Worm (Caenorhabditis elegans) whole organism, young adult: ENCODE data around the gene C32D5.8.

Source experiments
- B0035.1 ChIP-seq: sonication (generic microtip); optimal IDR thresholded peaks from 2 replicates; lab custom pipeline; 2016; ENCODE audit warnings: missing genetic modification characterization, mild to moderate bottlenecking, missing compliant biosample characterization, missing genotype, missing genetic modification reagents
- B0261.1 ChIP-seq: sonication (generic microtip); optimal IDR thresholded peaks from 2 replicates; lab custom pipeline; 2016; ENCODE audit warnings: mild to moderate bottlenecking, missing genetic modification characterization, moderate library complexity, missing compliant biosample characterization
- C17E4.6 ChIP-seq: fragments of 200-800 bp; sonication (Bioruptor generic); IDR thresholded peaks from 2 replicates; pipeline ENCODE4 v1.3.6; 2022; ENCODE audit warnings: missing genetic modification reagents, missing genetic modification characterization, missing compliant biosample characterization
- D2030.7 ChIP-seq: fragments of 200-800 bp; sonication (Bioruptor generic); IDR thresholded peaks from 2 replicates; pipeline ENCODE4 v1.3.6; 2022; ENCODE audit warnings: missing genetic modification reagents, missing genetic modification characterization, missing compliant biosample characterization
- F39B2.1 ChIP-seq: fragments of 200-800 bp; sonication (Bioruptor generic); IDR thresholded peaks from 2 replicates; pipeline ENCODE4 v1.3.6; 2022; ENCODE audit warnings: missing genetic modification reagents, missing genetic modification characterization, missing compliant biosample characterization
- F55B11.4 ChIP-seq: sonication (generic microtip); optimal IDR thresholded peaks from 2 replicates; lab custom pipeline; 2016; ENCODE audit warnings: missing compliant biosample characterization, missing genetic modification characterization, borderline replicate concordance; ENCODE audit not compliant: insufficient read depth
- F57C9.4 ChIP-seq: sonication (generic microtip); optimal IDR thresholded peaks from 2 replicates; lab custom pipeline; 2017; ENCODE audit warnings: mild to moderate bottlenecking, missing genetic modification characterization, missing compliant biosample characterization
- T26A5.8 ChIP-seq: sonication (generic microtip); optimal IDR thresholded peaks from 2 replicates; lab custom pipeline; 2016; ENCODE audit warnings: missing genetic modification characterization, missing compliant biosample characterization
- Y79H2A.3 ChIP-seq: fragments of 200-800 bp; sonication (Bioruptor generic); conservative IDR thresholded peaks from 2 replicates; pipeline ENCODE4 v1.3.6; 2022; ENCODE audit warnings: missing genetic modification reagents, missing genetic modification characterization, missing compliant biosample characterization
- Y95B8A.8 ChIP-seq: fragments of 200-800 bp; sonication (Bioruptor generic); IDR thresholded peaks from 2 replicates; pipeline ENCODE4 v1.3.6; 2022; ENCODE audit warnings: missing genetic modification reagents, missing genetic modification characterization, missing compliant biosample characterization
- ZK185.1 ChIP-seq: sonication (generic microtip); optimal IDR thresholded peaks from 2 replicates; lab custom pipeline; 2016; ENCODE audit warnings: mild to moderate bottlenecking, missing genetic modification characterization, missing compliant biosample characterization; ENCODE audit not compliant: poor library complexity, severe bottlenecking
- aptf-3 ChIP-seq: fragments of 200-800 bp; sonication (Bioruptor generic); IDR thresholded peaks from 2 replicates; pipeline ENCODE4 v1.3.6; 2022; ENCODE audit warnings: missing genetic modification characterization, missing compliant biosample characterization
- athp-1 ChIP-seq: sonication (generic microtip); optimal IDR thresholded peaks from 2 replicates; lab custom pipeline; 2017; ENCODE audit warnings: mild to moderate bottlenecking, missing genetic modification characterization, missing compliant biosample characterization
- attf-3 ChIP-seq: fragments of 200-800 bp; sonication (Bioruptor generic); conservative IDR thresholded peaks from 2 replicates; pipeline ENCODE4 v1.3.6; 2022; ENCODE audit warnings: missing genetic modification reagents, missing genetic modification characterization, missing compliant biosample characterization
- attf-5 ChIP-seq: fragments of 200-800 bp; sonication (Bioruptor generic); optimal IDR thresholded peaks from 2 replicates; lab custom pipeline; 2018; ENCODE audit warnings: mild to moderate bottlenecking, missing genetic modification characterization, missing compliant biosample characterization
- bed-1 ChIP-seq: fragments of 200-800 bp; sonication (Bioruptor generic); IDR thresholded peaks from 2 replicates; pipeline ENCODE4 v1.3.6; 2022; ENCODE audit warnings: missing genetic modification reagents, missing genetic modification characterization, missing compliant biosample characterization
- bed-2 ChIP-seq: fragments of 200-800 bp; sonication (Bioruptor generic); IDR thresholded peaks from 2 replicates; pipeline ENCODE4 v1.3.6; 2022; ENCODE audit warnings: missing genetic modification reagents, missing genetic modification characterization, missing compliant biosample characterization
- ccch-3 ChIP-seq: fragments of 200-800 bp; sonication (Bioruptor generic); optimal IDR thresholded peaks from 2 replicates; lab custom pipeline; 2018; ENCODE audit warnings: mild to moderate bottlenecking, missing genetic modification characterization, missing compliant biosample characterization
- cebp-1 ChIP-seq, 2 experiments: fragments of 200-800 bp in 1 of 2; sonication (Bioruptor generic) in 1 of 2; sonication (generic microtip) in 1 of 2; IDR thresholded peaks in 1 of 2; optimal IDR thresholded peaks in 1 of 2; 2 replicates each; pipeline versions ENCODE4 v1.3.6 to Lab custom; 2017 to 2022; ENCODE audit warnings: missing compliant biosample characterization in 2 of 2, missing genetic modification characterization in 2 of 2, mild to moderate bottlenecking in 1 of 2, missing genetic modification reagents in 1 of 2, moderate library complexity in 1 of 2
- cebp-2 ChIP-seq: fragments of 200-800 bp; sonication (Bioruptor generic); IDR thresholded peaks from 2 replicates; pipeline ENCODE4 v1.3.6; 2022; ENCODE audit warnings: missing genetic modification characterization, missing compliant biosample characterization
- egl-44 ChIP-seq: fragments of 200-800 bp; sonication (Bioruptor generic); IDR thresholded peaks from 2 replicates; pipeline ENCODE4 v1.3.6; 2022; ENCODE audit warnings: missing genetic modification reagents, missing genetic modification characterization, missing compliant biosample characterization
- fkh-3 ChIP-seq: sonication (generic microtip); optimal IDR thresholded peaks from 2 replicates; lab custom pipeline; 2016; ENCODE audit warnings: mild to moderate bottlenecking, missing genetic modification characterization, missing compliant biosample characterization
- hsf-1 ChIP-seq: fragments of 200-800 bp; sonication (Bioruptor generic); IDR thresholded peaks from 2 replicates; pipeline ENCODE4 v1.3.6; 2022; ENCODE audit warnings: missing genetic modification reagents, missing genetic modification characterization, missing compliant biosample characterization
- lag-1 ChIP-seq: fragments of 200-800 bp; sonication (Bioruptor generic); IDR thresholded peaks from 2 replicates; pipeline ENCODE4 v1.3.6; 2022; ENCODE audit warnings: missing genetic modification reagents, missing genetic modification characterization, missing compliant biosample characterization
- lin-35 ChIP-seq, 3 experiments: fragments of 150-350 bp in 2 of 3; sonication (generic microtip) in 1 of 3; optimal IDR thresholded peaks; 2 replicates each; lab custom pipeline; 2014 to 2018; ENCODE audit warnings: missing biosample characterization in 3 of 3, missing genetic modification characterization in 3 of 3, missing genetic modification reagents in 3 of 3
- lin-54 ChIP-seq: fragments of 200-800 bp; sonication (Bioruptor generic); optimal IDR thresholded peaks from 2 replicates; lab custom pipeline; 2018; ENCODE audit warnings: mild to moderate bottlenecking, missing genetic modification characterization, missing compliant biosample characterization
- lsy-27 ChIP-seq: sonication (generic microtip); optimal IDR thresholded peaks from 2 replicates; lab custom pipeline; 2017; ENCODE audit warnings: missing genetic modification characterization, mild to moderate bottlenecking, missing compliant biosample characterization, antibody characterized with exemption, missing genotype, borderline replicate concordance; ENCODE audit not compliant: insufficient read depth
- mel-28 ChIP-seq: sonication (generic microtip); optimal IDR thresholded peaks from 2 replicates; lab custom pipeline; 2016; ENCODE audit warnings: borderline replicate concordance, mild to moderate bottlenecking, missing genetic modification characterization, missing compliant biosample characterization
- mes-4 ChIP-seq: sonication (generic microtip); optimal IDR thresholded peaks from 2 replicates; lab custom pipeline; 2016; ENCODE audit warnings: missing genotype, missing genetic modification characterization, missing compliant biosample characterization
- nhr-27 ChIP-seq: fragments of 200-800 bp; sonication (Bioruptor generic); optimal IDR thresholded peaks from 2 replicates; lab custom pipeline; 2018; ENCODE audit warnings: mild to moderate bottlenecking, missing genetic modification characterization, moderate library complexity, missing compliant biosample characterization
- nhr-80 ChIP-seq: sonication (generic microtip); optimal IDR thresholded peaks from 2 replicates; lab custom pipeline; 2016; ENCODE audit warnings: missing genetic modification characterization, missing compliant biosample characterization
- nhr-90 ChIP-seq: sonication (generic microtip); optimal IDR thresholded peaks from 2 replicates; lab custom pipeline; 2016; ENCODE audit warnings: missing genotype, mild to moderate bottlenecking, missing genetic modification characterization, missing compliant biosample characterization
- rcor-1 ChIP-seq: fragments of 200-800 bp; sonication (Bioruptor generic); IDR thresholded peaks from 2 replicates; pipeline ENCODE4 v1.3.6; 2022; ENCODE audit warnings: missing genetic modification reagents, missing genetic modification characterization, missing compliant biosample characterization
- rec-8 ChIP-seq, 2 experiments: sonication (generic microtip); optimal IDR thresholded peaks; 2 replicates each; lab custom pipeline; 2016; ENCODE audit warnings: mild to moderate bottlenecking in 2 of 2, missing genetic modification characterization in 2 of 2, missing genetic modification reagents in 2 of 2, missing genotype in 2 of 2, missing biosample characterization in 1 of 2, missing compliant biosample characterization in 1 of 2, moderate library complexity in 1 of 2
- repo-1 ChIP-seq: sonication (generic microtip); optimal IDR thresholded peaks from 2 replicates; lab custom pipeline; 2017; ENCODE audit warnings: mild to moderate bottlenecking, missing genetic modification characterization, missing compliant biosample characterization
- rpc-1 ChIP-seq, 2 experiments: fragments of 150-350 bp in 1 of 2; sonication (generic microtip) in 1 of 2; optimal IDR thresholded peaks; 2 replicates each; lab custom pipeline; 2014 to 2018; ENCODE audit warnings: missing biosample characterization in 1 of 2, missing genetic modification characterization in 1 of 2, missing genetic modification reagents in 1 of 2, missing genotype in 1 of 2
- sdz-38 ChIP-seq: sonication (generic microtip); optimal IDR thresholded peaks from 2 replicates; lab custom pipeline; 2016; ENCODE audit warnings: missing genotype, missing genetic modification characterization, missing compliant biosample characterization
- snpc-1.3 ChIP-seq: sonication (generic microtip); optimal IDR thresholded peaks from 2 replicates; lab custom pipeline; 2017; ENCODE audit warnings: missing genetic modification characterization, mild to moderate bottlenecking, missing compliant biosample characterization, antibody characterized with exemption, moderate library complexity, missing genotype, missing genetic modification reagents; ENCODE audit not compliant: insufficient read depth
- snpc-4 ChIP-seq, 5 experiments: fragments of 150-350 bp in 1 of 5; sonication (generic microtip) in 4 of 5; optimal IDR thresholded peaks; 2 replicates each; lab custom pipeline; 2014 to 2018; ENCODE audit warnings: missing genetic modification characterization in 5 of 5, missing biosample characterization in 3 of 5, antibody characterized with exemption in 2 of 5, mild to moderate bottlenecking in 2 of 5, missing compliant biosample characterization in 2 of 5, missing genotype in 2 of 5, moderate library complexity in 2 of 5, missing genetic modification reagents in 1 of 5
- somi-1 ChIP-seq: fragments of 200-800 bp; sonication (Bioruptor generic); optimal IDR thresholded peaks from 2 replicates; lab custom pipeline; 2018; ENCODE audit warnings: mild to moderate bottlenecking, missing genetic modification characterization, missing compliant biosample characterization
- sptf-2 ChIP-seq: fragments of 200-800 bp; sonication (Bioruptor generic); optimal IDR thresholded peaks from 2 replicates; lab custom pipeline; 2018; ENCODE audit warnings: mild to moderate bottlenecking, missing genetic modification characterization, missing compliant biosample characterization
- tbx-9 ChIP-seq: sonication (generic microtip); optimal IDR thresholded peaks from 2 replicates; lab custom pipeline; 2016; ENCODE audit warnings: borderline replicate concordance, missing genetic modification characterization, inconsistent platforms, missing compliant biosample characterization
- ztf-18 ChIP-seq: sonication (generic microtip); optimal IDR thresholded peaks from 2 replicates; lab custom pipeline; 2016; ENCODE audit warnings: missing genotype, mild to moderate bottlenecking, missing genetic modification characterization, missing compliant biosample characterization
- ztf-26 ChIP-seq: sonication (generic microtip); optimal IDR thresholded peaks from 2 replicates; lab custom pipeline; 2017; ENCODE audit warnings: missing genetic modification characterization, missing compliant biosample characterization
- ztf-6 ChIP-seq: fragments of 200-800 bp; sonication (Bioruptor generic); IDR thresholded peaks from 2 replicates; pipeline ENCODE4 v1.3.6; 2022; ENCODE audit warnings: missing genetic modification reagents, missing genetic modification characterization, missing compliant biosample characterization

Gene C32D5.8

ce11 chrII:6331222-6331830 is 14.4 kb downstream of the C32D5.8 start, which contains the start of gene set-4 (continued):
- TF ChIP-seq attf-3 (GFP tag; lab: Robert Waterston, UW) (0 out of 2 replicates have a peak, but pooled peaks have one; percentile 37), rcor-1 (GFP tag; lab: Robert Waterston, UW) (peak; percentile 79), B0035.1 (tag; lab: Kevin White, UChicago) (no peak), mel-28 (no peak), ztf-18 (tag; lab: Kevin White, UChicago) (peak; percentile 97), F55B11.4 (no peak), nhr-80 (peak; percentile 97), Y79H2A.3 (GFP tag; lab: Robert Waterston, UW) (no peak), nhr-90 (tag; lab: Kevin White, UChicago) (peak; percentile 57), rpc-1 (optimal IDR thresholded peaks at IDR 0.05; lab: Kevin White, UChicago) (no peak), rpc-1 (tag; optimal IDR thresholded peaks at IDR 0.05; lab: Kevin White, UChicago) (no peak), ZK185.1 (peak; percentile 68), sptf-2 (GFP tag; lab: Kevin White, UChicago) (no peak), lag-1 (no peak), lin-54 (GFP tag; lab: Kevin White, UChicago) (peak; percentile 78), tbx-9 (tag; lab: Kevin White, UChicago) (no peak), attf-5 (peak; percentile 95), nhr-27 (no peak), ztf-26 (tag; lab: Kevin White, UChicago) (peak; percentile 85), aptf-3 (GFP tag; lab: Robert Waterston, UW) (0 out of 2 replicates have a peak, but pooled peaks have one; percentile 26), egl-44 (GFP tag; lab: Robert Waterston, UW) (no peak), bed-1 (GFP tag; lab: Robert Waterston, UW) (no peak), snpc-1.3 (tag; lab: Kevin White, UChicago) (no peak), C17E4.6 (GFP tag; lab: Robert Waterston, UW) (peak; percentile 42; the same call in 1 of the 2 replicates), somi-1 (GFP tag; lab: Kevin White, UChicago) (peak; percentile 56), lin-35 (GFP tag; optimal IDR thresholded peaks at IDR 0.05; lab: Kevin White, UChicago) (peak in 2 of 3 experiments; percentile 28 to 90), athp-1 (tag; lab: Kevin White, UChicago) (peak; percentile 38), fkh-3 (no peak), F57C9.4 (no peak), bed-2 (GFP tag; lab: Robert Waterston, UW) (no peak), lsy-27 (no peak), cebp-2 (GFP tag; lab: Robert Waterston, UW) (no peak), sdz-38 (tag; lab: Kevin White, UChicago) (no peak), F39B2.1 (GFP tag; lab: Robert Waterston, UW) (no peak), repo-1 (tag; lab: Kevin White, UChicago) (peak; percentile 73), cebp-1 (GFP tag; IDR thresholded peaks at IDR 0.05; lab: Robert Waterston, UW) (0 out of 2 replicates have a peak, but pooled peaks have one; percentile 24), cebp-1 (tag; optimal IDR thresholded peaks at IDR 0.05; lab: Kevin White, UChicago) (peak; percentile 88), hsf-1 (GFP tag; lab: Robert Waterston, UW) (no peak), rec-8 (tag; optimal IDR thresholded peaks at IDR 0.05; lab: Kevin White, UChicago) (no peak), B0261.1 (tag; lab: Kevin White, UChicago) (no peak), ztf-6 (no peak), Y95B8A.8 (GFP tag; lab: Robert Waterston, UW) (no peak), D2030.7 (GFP tag; lab: Robert Waterston, UW) (no peak), T26A5.8 (tag; lab: Kevin White, UChicago) (no peak), ccch-3 (no peak), snpc-4 (GFP tag; optimal IDR thresholded peaks at IDR 0.05; lab: Kevin White, UChicago) (peak; percentile 4), snpc-4 (tag; optimal IDR thresholded peaks at IDR 0.05; lab: Kevin White, UChicago) (peak; percentile 6 to 81 (median 64)), mes-4 (tag; lab: Kevin White, UChicago) (no peak)
